Fruit fly (Drosophila melanogaster) whole organism, embryonic: ENCODE data around the gene nanos.

Experiments
- Blimp-1 ChIP-seq: fragments of 200-800 bp; sonication (Bioruptor generic); optimal IDR thresholded peaks from 3 replicates; lab custom pipeline; 2018; ENCODE audit warnings: missing biosample characterization, missing genetic modification characterization, mild to moderate bottlenecking, moderate library complexity, missing genetic modification reagents
- CG10209 ChIP-seq: fragments of 200-800 bp; sonication (Bioruptor generic); optimal IDR thresholded peaks from 3 replicates; lab custom pipeline; 2017; ENCODE audit warnings: missing biosample characterization, mild to moderate bottlenecking, missing genetic modification characterization, missing genetic modification reagents
- CG10462 ChIP-seq: fragments of 200-800 bp; sonication (Bioruptor generic); optimal IDR thresholded peaks from 2 replicates; lab custom pipeline; 2016; ENCODE audit warnings: missing biosample characterization, missing genetic modification characterization
- CG12299 ChIP-seq: fragments of 200-800 bp; sonication (Bioruptor generic); optimal IDR thresholded peaks from 2 replicates; lab custom pipeline; 2018; ENCODE audit warnings: missing biosample characterization, mild to moderate bottlenecking, missing genetic modification characterization
- CG14667 ChIP-seq: fragments of 200-800 bp; sonication (Bioruptor generic); IDR thresholded peaks from 2 replicates; pipeline ENCODE4 v1.3.6; 2022; ENCODE audit warnings: missing biosample characterization, missing genetic modification characterization
- CG14710 ChIP-seq: fragments of 200-800 bp; sonication (Bioruptor generic); optimal IDR thresholded peaks from 3 replicates; lab custom pipeline; 2019; ENCODE audit warnings: missing biosample characterization, mild to moderate bottlenecking, missing genetic modification characterization, moderate library complexity
- CG15514 ChIP-seq: fragments of 200-800 bp; sonication (Bioruptor generic); optimal IDR thresholded peaks from 3 replicates; lab custom pipeline; 2017; ENCODE audit warnings: missing biosample characterization, missing genetic modification characterization, mild to moderate bottlenecking, moderate library complexity, missing genetic modification reagents
- CG17612 ChIP-seq: fragments of 200-800 bp; sonication (Bioruptor generic); IDR thresholded peaks from 2 replicates; pipeline ENCODE4 v1.3.6; 2022; ENCODE audit warnings: missing biosample characterization, missing genetic modification characterization
- CG1792 ChIP-seq: fragments of 200-800 bp; sonication (Bioruptor generic); optimal IDR thresholded peaks from 2 replicates; lab custom pipeline; 2016; ENCODE audit warnings: missing biosample characterization, missing genetic modification characterization
- CG1832 ChIP-seq: fragments of 200-800 bp; sonication (Bioruptor generic); optimal IDR thresholded peaks from 2 replicates; lab custom pipeline; 2017; ENCODE audit warnings: missing biosample characterization, mild to moderate bottlenecking, missing genetic modification characterization, inconsistent platforms
- CG2120 ChIP-seq: fragments of 200-800 bp; sonication (Bioruptor generic); optimal IDR thresholded peaks from 3 replicates; lab custom pipeline; 2016; ENCODE audit warnings: missing biosample characterization, missing genetic modification characterization
- CG2678 ChIP-seq: fragments of 200-800 bp; sonication (Bioruptor generic); optimal IDR thresholded peaks from 3 replicates; lab custom pipeline; 2019; ENCODE audit warnings: missing biosample characterization, mild to moderate bottlenecking, missing genetic modification characterization, moderate library complexity
- CG3838 ChIP-seq: fragments of 200-800 bp; sonication (Bioruptor generic); optimal IDR thresholded peaks from 3 replicates; lab custom pipeline; 2016; ENCODE audit warnings: missing biosample characterization, missing genetic modification characterization
- CG6254 ChIP-seq: fragments of 200-800 bp; sonication (Bioruptor generic); optimal IDR thresholded peaks from 3 replicates; lab custom pipeline; 2017; ENCODE audit warnings: mild to moderate bottlenecking, missing biosample characterization, missing genetic modification reagents, missing genetic modification characterization
- CG6765 ChIP-seq: fragments of 200-800 bp; sonication (Bioruptor generic); optimal IDR thresholded peaks from 3 replicates; lab custom pipeline; 2017; ENCODE audit warnings: missing biosample characterization, mild to moderate bottlenecking, missing genetic modification characterization
- CG8765 ChIP-seq: fragments of 200-800 bp; sonication (Bioruptor generic); IDR thresholded peaks from 2 replicates; pipeline ENCODE4 v1.3.6; 2022; ENCODE audit warnings: missing biosample characterization, missing genetic modification characterization
- CG9817 ChIP-seq: fragments of 200-800 bp; sonication (Bioruptor generic); optimal IDR thresholded peaks from 2 replicates; lab custom pipeline; 2018; ENCODE audit warnings: missing biosample characterization, mild to moderate bottlenecking, missing genetic modification characterization, moderate library complexity
- CG9876 ChIP-seq: fragments of 200-800 bp; sonication (Bioruptor generic); optimal IDR thresholded peaks from 2 replicates; lab custom pipeline; 2016; ENCODE audit warnings: missing biosample characterization, missing genetic modification characterization
- D19B ChIP-seq: fragments of 200-800 bp; sonication (Bioruptor generic); optimal IDR thresholded peaks from 2 replicates; lab custom pipeline; 2017; ENCODE audit warnings: missing biosample characterization, mild to moderate bottlenecking, missing genetic modification characterization
- Dbx ChIP-seq: fragments of 200-800 bp; sonication (Bioruptor generic); IDR thresholded peaks from 3 replicates; pipeline ENCODE4 v1.3.6; 2022; ENCODE audit warnings: missing biosample characterization, missing genetic modification characterization
- Dref ChIP-seq: fragments of 200-800 bp; sonication (Bioruptor generic); IDR thresholded peaks from 2 replicates; pipeline ENCODE4 v1.3.6; 2022; ENCODE audit warnings: missing biosample characterization, missing genetic modification characterization
- Fer3 ChIP-seq: fragments of 200-800 bp; sonication (Bioruptor generic); optimal IDR thresholded peaks from 2 replicates; lab custom pipeline; 2018; ENCODE audit warnings: missing biosample characterization, mild to moderate bottlenecking, missing genetic modification characterization, moderate library complexity
- HLH3B ChIP-seq: fragments of 200-800 bp; sonication (Bioruptor generic); IDR thresholded peaks from 2 replicates; pipeline ENCODE4 v1.3.6; 2022; ENCODE audit warnings: missing biosample characterization, missing genetic modification characterization
- HmgZ ChIP-seq: fragments of 200-800 bp; sonication (Bioruptor generic); optimal IDR thresholded peaks from 2 replicates; lab custom pipeline; 2018; ENCODE audit warnings: missing biosample characterization, mild to moderate bottlenecking, missing genetic modification characterization
- Hmr ChIP-seq: fragments of 200-800 bp; sonication (Bioruptor generic); optimal IDR thresholded peaks from 3 replicates; lab custom pipeline; 2017; ENCODE audit warnings: mild to moderate bottlenecking, missing biosample characterization, missing genetic modification reagents, missing genetic modification characterization
- Lpt ChIP-seq: fragments of >200 bp; optimal IDR thresholded peaks from 2 replicates; lab custom pipeline; 2018; ENCODE audit warnings: missing biosample characterization, missing genetic modification characterization
- Max ChIP-seq: fragments of 200-800 bp; sonication (Bioruptor generic); optimal IDR thresholded peaks from 2 replicates; lab custom pipeline; 2016; ENCODE audit warnings: missing biosample characterization, mild to moderate bottlenecking, missing genetic modification characterization
- Myb ChIP-seq: fragments of 200-800 bp; sonication (Bioruptor generic); optimal IDR thresholded peaks from 2 replicates; lab custom pipeline; 2016; ENCODE audit warnings: missing biosample characterization, missing genetic modification characterization
- NC2β ChIP-seq: fragments of 200-800 bp; sonication (Bioruptor generic); optimal IDR thresholded peaks from 2 replicates; lab custom pipeline; 2016; ENCODE audit warnings: missing biosample characterization, missing genetic modification characterization
- Rx ChIP-seq: fragments of 200-800 bp; sonication (Bioruptor generic); IDR thresholded peaks from 2 replicates; pipeline ENCODE4 v1.3.6; 2022; ENCODE audit warnings: missing biosample characterization, missing genetic modification characterization
- Sox102F ChIP-seq: fragments of 200-800 bp; sonication (Bioruptor generic); optimal IDR thresholded peaks from 2 replicates; lab custom pipeline; 2018; ENCODE audit warnings: missing biosample characterization, mild to moderate bottlenecking, missing genetic modification characterization, moderate library complexity
- Sry-δ ChIP-seq: fragments of 200-800 bp; sonication (Bioruptor generic); optimal IDR thresholded peaks from 2 replicates; lab custom pipeline; 2016; ENCODE audit warnings: missing biosample characterization, missing genetic modification characterization
- da ChIP-seq: fragments of 200-800 bp; sonication (Bioruptor generic); optimal IDR thresholded peaks from 2 replicates; lab custom pipeline; 2016; ENCODE audit warnings: missing biosample characterization, missing genetic modification characterization
- danr ChIP-seq: fragments of 200-800 bp; sonication (Bioruptor generic); IDR thresholded peaks from 2 replicates; pipeline ENCODE4 v1.3.6; 2022; ENCODE audit warnings: missing biosample characterization, missing genetic modification characterization
- dimm ChIP-seq: fragments of 200-800 bp; sonication (Bioruptor generic); IDR thresholded peaks from 2 replicates; pipeline ENCODE4 v1.3.6; 2022; ENCODE audit warnings: missing biosample characterization, missing genetic modification characterization
- fd96Cb ChIP-seq: fragments of 200-800 bp; sonication (Bioruptor generic); optimal IDR thresholded peaks from 2 replicates; lab custom pipeline; 2018; ENCODE audit warnings: missing biosample characterization, mild to moderate bottlenecking, missing genetic modification characterization, moderate library complexity
- ind ChIP-seq: fragments of 200-800 bp; sonication (Bioruptor generic); optimal IDR thresholded peaks from 3 replicates; lab custom pipeline; 2016; ENCODE audit warnings: missing biosample characterization, missing genetic modification characterization
- jigr1 ChIP-seq: fragments of 200-800 bp; sonication (Bioruptor generic); IDR thresholded peaks from 3 replicates; pipeline ENCODE4 v1.3.6; 2022; ENCODE audit warnings: missing biosample characterization, missing genetic modification characterization
- lola ChIP-seq, 3 experiments: fragments of >200 bp in 2 of 3; fragments of 200-800 bp in 1 of 3; sonication (Bioruptor generic) in 1 of 3; optimal IDR thresholded peaks; 2 replicates each; lab custom pipeline; 2017 to 2019; ENCODE audit warnings: missing biosample characterization in 3 of 3, missing genetic modification characterization in 3 of 3, mild to moderate bottlenecking in 1 of 3, moderate library complexity in 1 of 3
- mld ChIP-seq: fragments of 200-800 bp; sonication (Bioruptor generic); IDR thresholded peaks from 3 replicates; pipeline ENCODE4 v1.3.6; 2022; ENCODE audit warnings: missing biosample characterization, missing genetic modification characterization; ENCODE audit not compliant: partially characterized antibody
- onecut ChIP-seq: fragments of 200-800 bp; sonication (Bioruptor generic); IDR thresholded peaks from 2 replicates; pipeline ENCODE4 v1.3.6; 2022; ENCODE audit warnings: missing biosample characterization, missing genetic modification characterization
- rib ChIP-seq: fragments of 200-800 bp; sonication (Bioruptor generic); IDR thresholded peaks from 2 replicates; pipeline ENCODE4 v1.3.6; 2022; ENCODE audit warnings: missing biosample characterization, missing genetic modification characterization
- sim ChIP-seq: fragments of 200-800 bp; sonication (Bioruptor generic); IDR thresholded peaks from 2 replicates; pipeline ENCODE4 v1.3.6; 2022; ENCODE audit warnings: missing biosample characterization, missing genetic modification characterization
- sob ChIP-seq: fragments of 200-800 bp; sonication (Bioruptor generic); IDR thresholded peaks from 2 replicates; pipeline ENCODE4 v1.3.6; 2022; ENCODE audit warnings: missing biosample characterization, missing genetic modification characterization
- sr ChIP-seq: fragments of 200-800 bp; sonication (Bioruptor generic); IDR thresholded peaks from 3 replicates; pipeline ENCODE4 v1.3.6; 2022; ENCODE audit warnings: missing biosample characterization, missing genetic modification characterization
- trem ChIP-seq: fragments of 200-800 bp; optimal IDR thresholded peaks from 3 replicates; lab custom pipeline; 2019; ENCODE audit warnings: missing biosample characterization, mild to moderate bottlenecking, missing genetic modification characterization, moderate library complexity
- trh ChIP-seq: fragments of 200-800 bp; sonication (Bioruptor generic); optimal IDR thresholded peaks from 2 replicates; lab custom pipeline; 2016; ENCODE audit warnings: missing biosample characterization, missing genetic modification characterization

Gene nanos

dm6 chr3R:19164873-19165456, 7.9 kb downstream of the nanos start (continued):
- no peak for TF ChIP-seq da (GFP tag; lab: Kevin White, UChicago)
- peak in 1 of 3 experiments; percentile 41 for TF ChIP-seq lola (GFP tag; optimal IDR thresholded peaks at IDR 0.05; lab: Kevin White, UChicago)
- peak; percentile 45 for TF ChIP-seq Sox102F (GFP tag; lab: Kevin White, UChicago)
- TF ChIP-seq trem, result no peak
- peak; percentile 37 for TF ChIP-seq NC2β (GFP tag; lab: Kevin White, UChicago)
- TF ChIP-seq CG10462 (GFP tag; lab: Kevin White, UChicago), result no peak
- TF ChIP-seq CG14667 (GFP tag; lab: Robert Waterston, UW), result no peak
- peak; percentile 16 for TF ChIP-seq HmgZ (tag; lab: Kevin White, UChicago)
- peak; percentile 33 for TF ChIP-seq CG2120 (GFP tag; lab: Kevin White, UChicago)
- TF ChIP-seq Sry-δ, result no peak
- peak; percentile 48 for TF ChIP-seq Blimp-1 (GFP tag; lab: Kevin White, UChicago)
- TF ChIP-seq trh (GFP tag; lab: Kevin White, UChicago), result no peak
- TF ChIP-seq Fer3 (tag; lab: Kevin White, UChicago), result peak; percentile 54
- TF ChIP-seq CG2678, result peak; percentile 62
- TF ChIP-seq CG6765 (GFP tag; lab: Kevin White, UChicago), result no peak
- no peak for TF ChIP-seq sim (GFP tag; lab: Robert Waterston, UW)
- no peak for TF ChIP-seq CG1832
- TF ChIP-seq Dbx (GFP tag; lab: Robert Waterston, UW), result no peak
- TF ChIP-seq ind (GFP tag; lab: Kevin White, UChicago), result peak; percentile 26
- no peak for TF ChIP-seq danr (GFP tag; lab: Robert Waterston, UW)
- TF ChIP-seq Myb, result no peak
- no peak for TF ChIP-seq CG12299 (tag; lab: Kevin White, UChicago)
- TF ChIP-seq mld, result no peak
- TF ChIP-seq HLH3B (GFP tag; lab: Robert Waterston, UW), result no peak
- TF ChIP-seq Lpt (GFP tag; lab: Kevin White, UChicago), result no peak
- no peak for TF ChIP-seq Max (GFP tag; lab: Kevin White, UChicago)
- TF ChIP-seq Rx (GFP tag; lab: Robert Waterston, UW), result peak; percentile 38; the same call in 1 of the 2 replicates
- peak; percentile 50; the same call in 1 of the 2 replicates for TF ChIP-seq sob
- no peak for TF ChIP-seq sr (GFP tag; lab: Robert Waterston, UW)
- peak; percentile 21; the same call in 1 of the 2 replicates for TF ChIP-seq onecut
- no peak for TF ChIP-seq rib (GFP tag; lab: Robert Waterston, UW)
- no peak for TF ChIP-seq D19B (GFP tag; lab: Kevin White, UChicago)
- TF ChIP-seq Dref (GFP tag; lab: Robert Waterston, UW), result no peak
- TF ChIP-seq Hmr, result peak; percentile 0
- TF ChIP-seq CG10209 (GFP tag; lab: Kevin White, UChicago), result peak; percentile 51
- TF ChIP-seq CG14710 (tag; lab: Kevin White, UChicago), result peak; percentile 31
- TF ChIP-seq CG17612 (GFP tag; lab: Robert Waterston, UW), result no peak
- TF ChIP-seq jigr1 (GFP tag; lab: Robert Waterston, UW), result no peak
- no peak for TF ChIP-seq dimm (GFP tag; lab: Robert Waterston, UW)
- TF ChIP-seq CG15514, result peak; percentile 24
- no peak for TF ChIP-seq CG1792
- TF ChIP-seq CG9876, result no peak
- no peak; the same call in 1 of the 2 replicates for TF ChIP-seq CG8765 (GFP tag; lab: Robert Waterston, UW)
- no peak for TF ChIP-seq CG6254 (GFP tag; lab: Kevin White, UChicago)
- TF ChIP-seq CG3838, result no peak
- peak; percentile 35 for TF ChIP-seq fd96Cb
- no peak for TF ChIP-seq CG9817
